Worm (Caenorhabditis elegans): ENCODE measurements around the gene F44A6.4.

Gene F44A6.4

ce11 chrX:10216857-10217256 is 1.6 kb upstream of the F44A6.4 start:
- TF ChIP-seq dsc-1 (tag; optimal IDR thresholded peaks at IDR 0.05), result peak; percentile 21
- TF ChIP-seq ama-1 (optimal IDR thresholded peaks at IDR 0.05), result peak; percentile 12
- peak; percentile 15 for TF ChIP-seq elt-2 (tag; optimal IDR thresholded peaks at IDR 0.05)
- TF ChIP-seq ztf-4 (tag; optimal IDR thresholded peaks at IDR 0.05), result peak; percentile 52
- no peak for TF ChIP-seq blmp-1 (tag; optimal IDR thresholded peaks at IDR 0.05)
- no peak for TF ChIP-seq lin-39 (tag; optimal IDR thresholded peaks at IDR 0.05)

- TF ChIP-seq zip-4 (GFP tag; optimal IDR thresholded peaks at IDR 0.05) (no peak), nhr-84 (tag; optimal IDR thresholded peaks at IDR 0.05) (no peak), nhr-71 (tag; optimal IDR thresholded peaks at IDR 0.05) (peak; percentile 8), sup-37 (GFP tag; optimal IDR thresholded peaks at IDR 0.05) (no peak), lin-35 (GFP tag; optimal IDR thresholded peaks at IDR 0.05) (peak in 1 of 2 experiments; percentile 31), elt-2 (tag; optimal IDR thresholded peaks at IDR 0.05) (peak; percentile 55), nhr-47 (tag; optimal IDR thresholded peaks at IDR 0.05) (no peak), tlp-1 (tag; optimal IDR thresholded peaks at IDR 0.05) (no peak), efl-1 (optimal IDR thresholded peaks at IDR 0.05) (no peak), efl-1 (GFP tag; optimal IDR thresholded peaks at IDR 0.05 in 1 of 2) (peak in 1 of 2 experiments; percentile 61), ceh-90 (tag; optimal IDR thresholded peaks at IDR 0.05) (no peak), nhr-20 (tag; optimal IDR thresholded peaks at IDR 0.05) (peak; percentile 8), pqm-1 (tag; optimal IDR thresholded peaks at IDR 0.05) (no peak), dsc-1 (tag; optimal IDR thresholded peaks at IDR 0.05) (no peak), hlh-4 (tag; optimal IDR thresholded peaks at IDR 0.05) (no peak)
These were observed 1.0 kb upstream of the F44A6.4 start for ce11 chrX:10216344-10216743.

DNA sequence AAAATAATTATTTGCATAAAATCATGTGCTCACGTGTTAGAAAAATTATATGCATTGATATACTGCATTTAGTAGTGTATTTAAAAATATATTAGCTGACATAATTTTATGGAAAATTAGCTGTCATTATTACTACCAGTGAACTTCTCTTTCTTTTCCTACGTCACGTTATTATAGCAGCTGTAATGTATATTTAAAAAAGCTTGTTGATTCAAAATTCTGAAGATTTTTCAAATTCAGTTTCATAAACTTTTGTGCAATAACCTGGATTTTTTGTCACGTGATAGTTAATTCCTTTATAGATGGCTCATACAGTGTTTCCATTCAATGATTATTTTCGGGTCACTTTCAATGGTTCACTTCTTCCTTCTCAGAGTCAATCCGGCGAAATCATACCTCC is 2.8 kb downstream of the F44A6.4 start, which contains the start of gene F44A6.3:
Gene F44A6.3 (plus strand): TSS at position 301 of the 400 bp plus-strand sequence.
- TF ChIP-seq C04F5.9 (tag; optimal IDR thresholded peaks at IDR 0.05) (no peak), nhr-77 (tag; optimal IDR thresholded peaks at IDR 0.05) (no peak), lin-14 (GFP tag; optimal IDR thresholded peaks at IDR 0.05) (no peak), fkh-4 (tag; optimal IDR thresholded peaks at IDR 0.05; ENCODE audit: borderline replicate concordance) (no peak), pag-3 (tag; optimal IDR thresholded peaks at IDR 0.05; ENCODE audit: borderline replicate concordance, insufficient read depth) (no peak), skn-1 (tag; optimal IDR thresholded peaks at IDR 0.05) (no peak), nhr-76 (tag; optimal IDR thresholded peaks at IDR 0.05) (no peak), nhr-11 (tag; optimal IDR thresholded peaks at IDR 0.05) (no peak), efl-3 (GFP tag; optimal IDR thresholded peaks at IDR 0.05) (no peak), unc-130 (tag; optimal IDR thresholded peaks at IDR 0.05) (no peak), zip-4 (GFP tag; optimal IDR thresholded peaks at IDR 0.05) (no peak), lir-3 (tag; optimal IDR thresholded peaks at IDR 0.05; ENCODE audit: poor library complexity) (no peak), ceh-88 (GFP tag; IDR thresholded peaks at IDR 0.05) (no peak), unc-62 (GFP tag; optimal IDR thresholded peaks at IDR 0.05) (no peak)

DNA sequence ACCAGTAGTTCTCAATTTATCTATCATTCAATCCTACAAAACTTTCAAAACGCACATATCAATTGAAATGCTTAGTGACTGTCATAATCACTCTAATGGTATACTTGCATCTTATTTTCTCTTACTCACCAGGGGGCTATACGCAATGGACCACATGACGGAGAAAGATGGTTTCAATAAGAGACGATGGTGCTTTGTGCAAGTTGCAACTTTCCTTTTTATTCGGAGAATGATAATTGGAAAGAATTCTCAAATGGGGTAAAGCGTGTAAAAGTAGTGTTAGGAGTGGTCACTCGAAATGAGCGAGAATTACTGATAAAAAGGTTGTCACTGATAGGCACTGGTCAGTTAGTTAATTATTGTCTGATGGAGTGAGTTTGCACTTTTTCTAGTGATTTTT is 6.8 kb downstream of the F44A6.4 start:
- TF ChIP-seq lin-15B (tag; optimal IDR thresholded peaks at IDR 0.05), result no peak
- no peak for TF ChIP-seq C04F5.9 (tag; optimal IDR thresholded peaks at IDR 0.05)
- no peak for TF ChIP-seq rnt-1 (tag; optimal IDR thresholded peaks at IDR 0.05)
- TF ChIP-seq mab-9 (GFP tag; IDR thresholded peaks at IDR 0.05), result no peak
- peak; percentile 51 for TF ChIP-seq dsc-1 (tag; optimal IDR thresholded peaks at IDR 0.05)
- TF ChIP-seq aha-1 (tag; optimal IDR thresholded peaks at IDR 0.05), result no peak

ce11 chrX:10206008-10206407 is 9.3 kb downstream of the F44A6.4 start:
- TF ChIP-seq alr-1 (tag; optimal IDR thresholded peaks at IDR 0.05; ENCODE audit: borderline replicate concordance), result no peak
- TF ChIP-seq nhr-85 (tag), result no peak
- no peak for TF ChIP-seq egl-13 (tag; optimal IDR thresholded peaks at IDR 0.05)
- TF ChIP-seq ztf-11 (tag; optimal IDR thresholded peaks at IDR 0.05), result no peak
- TF ChIP-seq unc-86 (tag; optimal IDR thresholded peaks at IDR 0.05), result no peak
- no peak for TF ChIP-seq ama-1 (optimal IDR thresholded peaks at IDR 0.05)
- TF ChIP-seq C16A3.4 (tag; optimal IDR thresholded peaks at IDR 0.05), result no peak
- TF ChIP-seq mep-1 (tag; optimal IDR thresholded peaks at IDR 0.05), result no peak
- TF ChIP-seq rnt-1 (tag; optimal IDR thresholded peaks at IDR 0.05), result no peak
